Fruit fly (Drosophila melanogaster) whole organism, embryonic: Measurements from ENCODE around the gene CG6168.

ENCODE experiments used
- Atf-2 ChIP-seq: fragments of 200-800 bp; sonication (Bioruptor generic); optimal IDR thresholded peaks from 2 replicates; lab custom pipeline; 2016; ENCODE audit warnings: missing biosample characterization, missing genetic modification characterization
- CG1024 ChIP-seq: fragments of 200-800 bp; sonication (Bioruptor generic); IDR thresholded peaks from 2 replicates; pipeline ENCODE4 v1.3.6; 2022; ENCODE audit warnings: missing biosample characterization, missing genetic modification characterization
- CG10267 ChIP-seq: fragments of 200-800 bp; sonication (Bioruptor generic); optimal IDR thresholded peaks from 2 replicates; lab custom pipeline; 2018; ENCODE audit warnings: missing biosample characterization, mild to moderate bottlenecking, missing genetic modification characterization, moderate library complexity
- CG10274 ChIP-seq: fragments of 200-800 bp; sonication (Bioruptor generic); optimal IDR thresholded peaks from 3 replicates; lab custom pipeline; 2017; ENCODE audit warnings: missing biosample characterization, mild to moderate bottlenecking, missing genetic modification characterization
- CG10979 ChIP-seq: fragments of 200-800 bp; sonication (Bioruptor generic); optimal IDR thresholded peaks from 2 replicates; lab custom pipeline; 2018; ENCODE audit warnings: missing biosample characterization, mild to moderate bottlenecking, missing genetic modification characterization, moderate library complexity
- CG11093 ChIP-seq: fragments of 200-800 bp; sonication (Bioruptor generic); IDR thresholded peaks from 3 replicates; pipeline ENCODE4 v1.3.6; 2022; ENCODE audit warnings: missing biosample characterization, missing genetic modification characterization
- CG11560 ChIP-seq: fragments of 200-800 bp; sonication (Bioruptor generic); IDR thresholded peaks from 3 replicates; pipeline ENCODE4 v1.3.6; 2022; ENCODE audit warnings: missing biosample characterization, missing genetic modification characterization
- CG11695 ChIP-seq: fragments of 200-800 bp; sonication (Bioruptor generic); IDR thresholded peaks from 3 replicates; pipeline ENCODE4 v1.3.6; 2022; ENCODE audit warnings: missing biosample characterization, missing genetic modification characterization
- CG12769 ChIP-seq: fragments of 200-800 bp; sonication (Bioruptor generic); optimal IDR thresholded peaks from 2 replicates; lab custom pipeline; 2019; ENCODE audit warnings: missing biosample characterization, mild to moderate bottlenecking, missing genetic modification characterization, moderate library complexity
- CG14441 ChIP-seq: fragments of 200-800 bp; sonication (Bioruptor generic); IDR thresholded peaks from 2 replicates; pipeline ENCODE4 v1.3.6; 2022; ENCODE audit warnings: missing biosample characterization, missing genetic modification characterization
- CG15011 ChIP-seq: fragments of 200-800 bp; sonication (Bioruptor generic); optimal IDR thresholded peaks from 3 replicates; lab custom pipeline; 2018; ENCODE audit warnings: missing biosample characterization, mild to moderate bottlenecking, missing genetic modification characterization
- CG17385 ChIP-seq: fragments of 200-800 bp; sonication (Bioruptor generic); optimal IDR thresholded peaks from 3 replicates; lab custom pipeline; 2018; ENCODE audit warnings: missing biosample characterization, mild to moderate bottlenecking, missing genetic modification characterization
- CG17829 ChIP-seq: fragments of 200-800 bp; optimal IDR thresholded peaks from 2 replicates; lab custom pipeline; 2019; ENCODE audit warnings: missing biosample characterization, mild to moderate bottlenecking, missing genetic modification characterization, moderate library complexity
- CG2712 ChIP-seq: fragments of 200-800 bp; optimal IDR thresholded peaks from 3 replicates; lab custom pipeline; 2019; ENCODE audit warnings: missing biosample characterization, mild to moderate bottlenecking, missing genetic modification characterization, moderate library complexity
- CG30431 ChIP-seq: fragments of 200-800 bp; sonication (Bioruptor generic); optimal IDR thresholded peaks from 2 replicates; lab custom pipeline; 2017; ENCODE audit warnings: missing biosample characterization, missing genetic modification characterization
- CG3163 ChIP-seq: fragments of 200-800 bp; sonication (Bioruptor generic); optimal IDR thresholded peaks from 3 replicates; lab custom pipeline; 2016; ENCODE audit warnings: missing biosample characterization, missing genetic modification characterization
- CG3838 ChIP-seq: fragments of 200-800 bp; sonication (Bioruptor generic); optimal IDR thresholded peaks from 3 replicates; lab custom pipeline; 2016; ENCODE audit warnings: missing biosample characterization, missing genetic modification characterization
- CG6175 ChIP-seq: fragments of 200-800 bp; sonication (Bioruptor generic); IDR thresholded peaks from 3 replicates; pipeline ENCODE4 v1.3.6; 2022; ENCODE audit warnings: missing biosample characterization, missing genetic modification characterization
- CG6813 ChIP-seq: fragments of 200-800 bp; sonication (Bioruptor generic); optimal IDR thresholded peaks from 2 replicates; lab custom pipeline; 2017; ENCODE audit warnings: missing biosample characterization, missing genetic modification characterization, mild to moderate bottlenecking, moderate library complexity, missing genetic modification reagents
- CG8089 ChIP-seq: fragments of 200-800 bp; sonication (Bioruptor generic); optimal IDR thresholded peaks from 3 replicates; lab custom pipeline; 2016; ENCODE audit warnings: missing biosample characterization, missing genetic modification characterization
- CG9437 ChIP-seq: fragments of 200-800 bp; sonication (Bioruptor generic); optimal IDR thresholded peaks from 2 replicates; lab custom pipeline; 2018; ENCODE audit warnings: missing biosample characterization, mild to moderate bottlenecking, missing genetic modification characterization
- CG9727 ChIP-seq: fragments of 200-800 bp; sonication (Bioruptor generic); optimal IDR thresholded peaks from 3 replicates; lab custom pipeline; 2017; ENCODE audit warnings: missing biosample characterization, mild to moderate bottlenecking, missing genetic modification characterization
- CoRest ChIP-seq: fragments of 200-800 bp; sonication (Bioruptor generic); optimal IDR thresholded peaks from 3 replicates; lab custom pipeline; 2018; ENCODE audit warnings: missing biosample characterization, mild to moderate bottlenecking, missing genetic modification characterization, moderate library complexity
- Dp ChIP-seq: fragments of 200-800 bp; sonication (Bioruptor generic); optimal IDR thresholded peaks from 2 replicates; lab custom pipeline; 2018; ENCODE audit warnings: missing biosample characterization, mild to moderate bottlenecking, missing genetic modification characterization, moderate library complexity
- Fer3 ChIP-seq: fragments of 200-800 bp; sonication (Bioruptor generic); optimal IDR thresholded peaks from 2 replicates; lab custom pipeline; 2018; ENCODE audit warnings: missing biosample characterization, mild to moderate bottlenecking, missing genetic modification characterization, moderate library complexity
- Gug ChIP-seq: fragments of 200-800 bp; sonication (Bioruptor generic); IDR thresholded peaks from 4 replicates; pipeline ENCODE4 v1.3.6; 2022; ENCODE audit warnings: missing biosample characterization, missing genetic modification characterization
- HmgD ChIP-seq: fragments of 200-800 bp; sonication (Bioruptor generic); optimal IDR thresholded peaks from 3 replicates; lab custom pipeline; 2016; ENCODE audit warnings: missing biosample characterization, missing genetic modification characterization
- HmgZ ChIP-seq: fragments of 200-800 bp; sonication (Bioruptor generic); optimal IDR thresholded peaks from 2 replicates; lab custom pipeline; 2018; ENCODE audit warnings: missing biosample characterization, mild to moderate bottlenecking, missing genetic modification characterization
- Hr3 ChIP-seq: fragments of 200-800 bp; sonication (Bioruptor generic); optimal IDR thresholded peaks from 3 replicates; lab custom pipeline; 2016; ENCODE audit warnings: missing biosample characterization, missing genetic modification characterization
- NFAT ChIP-seq: fragments of 200-800 bp; sonication (Bioruptor generic); IDR thresholded peaks from 2 replicates; pipeline ENCODE4 v1.3.6; 2022; ENCODE audit warnings: missing biosample characterization, missing genetic modification characterization
- Nf-YC ChIP-seq: fragments of 200-800 bp; optimal IDR thresholded peaks from 3 replicates; lab custom pipeline; 2019; ENCODE audit warnings: missing biosample characterization, mild to moderate bottlenecking, missing genetic modification characterization, moderate library complexity
- Pdp1 ChIP-seq, 2 experiments: fragments of 200-800 bp; sonication (Bioruptor generic); optimal IDR thresholded peaks; 3 replicates each; lab custom pipeline; 2016; ENCODE audit warnings: missing biosample characterization in 2 of 2, missing genetic modification characterization in 2 of 2, mild to moderate bottlenecking in 1 of 2, moderate library complexity in 1 of 2
- TFAM ChIP-seq: fragments of 200-800 bp; sonication (Bioruptor generic); optimal IDR thresholded peaks from 2 replicates; lab custom pipeline; 2017; ENCODE audit warnings: missing biosample characterization, missing genetic modification characterization, inconsistent platforms
- abd-A ChIP-seq: fragments of 200-800 bp; sonication (Bioruptor generic); optimal IDR thresholded peaks from 3 replicates; lab custom pipeline; 2019; ENCODE audit warnings: missing biosample characterization, mild to moderate bottlenecking, missing genetic modification characterization, moderate library complexity
- cg ChIP-seq: fragments of 200-800 bp; sonication (Bioruptor generic); optimal IDR thresholded peaks from 3 replicates; lab custom pipeline; 2019; ENCODE audit warnings: missing biosample characterization, mild to moderate bottlenecking, missing genetic modification characterization, moderate library complexity
- chinmo ChIP-seq: fragments of 200-800 bp; sonication (Bioruptor generic); IDR thresholded peaks from 4 replicates; pipeline ENCODE4 v1.3.6; 2022; ENCODE audit warnings: missing biosample characterization, missing genetic modification characterization; ENCODE audit not compliant: partially characterized antibody
- ci ChIP-seq: fragments of 200-800 bp; sonication (Bioruptor generic); IDR thresholded peaks from 3 replicates; pipeline ENCODE4 v1.3.6; 2022; ENCODE audit warnings: missing biosample characterization, missing genetic modification characterization
- corto ChIP-seq: fragments of 200-800 bp; sonication (Bioruptor generic); optimal IDR thresholded peaks from 2 replicates; lab custom pipeline; 2016; ENCODE audit warnings: missing biosample characterization, mild to moderate bottlenecking, missing genetic modification characterization, moderate library complexity
- crc ChIP-seq: fragments of 200-800 bp; sonication (Bioruptor generic); optimal IDR thresholded peaks from 2 replicates; lab custom pipeline; 2016; ENCODE audit warnings: missing biosample characterization, missing genetic modification characterization
- hb ChIP-seq: fragments of 200-800 bp; sonication (Bioruptor generic); IDR thresholded peaks from 3 replicates; pipeline ENCODE4 v1.3.6; 2022; ENCODE audit warnings: missing biosample characterization, missing genetic modification characterization; ENCODE audit not compliant: partially characterized antibody
- maf-S ChIP-seq: fragments of 200-800 bp; sonication (Bioruptor generic); optimal IDR thresholded peaks from 2 replicates; lab custom pipeline; 2016; ENCODE audit warnings: missing biosample characterization, missing genetic modification characterization
- peb ChIP-seq: fragments of 200-800 bp; sonication (Bioruptor generic); IDR thresholded peaks from 2 replicates; pipeline ENCODE4 v1.3.6; 2022; ENCODE audit warnings: missing biosample characterization, missing genetic modification characterization
- phol ChIP-seq: fragments of 200-800 bp; sonication (Bioruptor generic); optimal IDR thresholded peaks from 3 replicates; lab custom pipeline; 2018; ENCODE audit warnings: missing biosample characterization, mild to moderate bottlenecking, missing genetic modification characterization, moderate library complexity
- pzg ChIP-seq: fragments of 200-800 bp; sonication (Bioruptor generic); optimal IDR thresholded peaks from 3 replicates; lab custom pipeline; 2018; ENCODE audit warnings: missing biosample characterization, mild to moderate bottlenecking, missing genetic modification characterization, moderate library complexity
- run ChIP-seq: fragments of 200-800 bp; sonication (Bioruptor generic); optimal IDR thresholded peaks from 3 replicates; lab custom pipeline; 2018; ENCODE audit warnings: missing biosample characterization, mild to moderate bottlenecking, missing genetic modification characterization
- slbo ChIP-seq: fragments of 200-800 bp; sonication (Bioruptor generic); IDR thresholded peaks from 2 replicates; pipeline ENCODE4 v1.3.6; 2022; ENCODE audit warnings: missing biosample characterization, missing genetic modification characterization
- ssp ChIP-seq: fragments of 200-800 bp; sonication (Bioruptor generic); IDR thresholded peaks from 2 replicates; pipeline ENCODE4 v1.3.6; 2022; ENCODE audit warnings: missing biosample characterization, missing genetic modification characterization
- tna ChIP-seq: fragments of 200-800 bp; sonication (Bioruptor generic); IDR thresholded peaks from 2 replicates; pipeline ENCODE4 v1.3.6; 2022; ENCODE audit warnings: missing biosample characterization, missing genetic modification characterization; ENCODE audit not compliant: partially characterized antibody

The CG6168 gene

dm6 chr3L:11365432-11366318 lies 44.2 kb upstream of the CG6168 start (continued):
- no peak for TF ChIP-seq CG17829 (tag; lab: Kevin White, UChicago)
- TF ChIP-seq CG10979 (tag; lab: Kevin White, UChicago): no peak
- no peak for TF ChIP-seq ssp (GFP tag; lab: Robert Waterston, UW)
- peak; percentile 78 for TF ChIP-seq CG3163 (GFP tag; lab: Kevin White, UChicago)
- peak; percentile 15; the same call in 1 of the 2 replicates for TF ChIP-seq CG14441
- no peak for TF ChIP-seq peb (GFP tag; lab: Robert Waterston, UW)
- no peak for TF ChIP-seq CG11093 (GFP tag; lab: Robert Waterston, UW)
- TF ChIP-seq CG11560 (tag; lab: Robert Waterston, UW): no peak
- no peak for TF ChIP-seq Atf-2 (GFP tag; lab: Kevin White, UChicago)
- TF ChIP-seq corto (GFP tag; lab: Kevin White, UChicago): no peak
- TF ChIP-seq Fer3 (tag; lab: Kevin White, UChicago): no peak
- 0 out of 2 replicates have a peak, but pooled peaks have one; percentile 50 for TF ChIP-seq tna (GFP tag; lab: Robert Waterston, UW)
- TF ChIP-seq CG6175 (GFP tag; lab: Robert Waterston, UW): 0 out of 3 replicates have a peak, but pooled peaks have one; percentile 44
- no peak for TF ChIP-seq Pdp1 (GFP tag; optimal IDR thresholded peaks at IDR 0.05; lab: Kevin White, UChicago)
- no peak for TF ChIP-seq Nf-YC (tag; lab: Kevin White, UChicago)
- no peak for TF ChIP-seq CG1024 (GFP tag; lab: Robert Waterston, UW)
- TF ChIP-seq CG3838: no peak
- no peak for TF ChIP-seq CG2712
- TF ChIP-seq CG9437 (GFP tag; lab: Kevin White, UChicago): peak; percentile 18
- 0 out of 2 replicates have a peak, but pooled peaks have one; percentile 19 for TF ChIP-seq slbo (GFP tag; lab: Robert Waterston, UW)
- peak; percentile 8 for TF ChIP-seq cg
- TF ChIP-seq Gug (GFP tag; lab: Robert Waterston, UW): peak; percentile 33; the same call in 1 of the 4 replicates
- TF ChIP-seq Dp (GFP tag; lab: Kevin White, UChicago): no peak
- TF ChIP-seq Hr3 (GFP tag; lab: Kevin White, UChicago): no peak
- no peak for TF ChIP-seq CG10267 (tag; lab: Kevin White, UChicago)
- no peak for TF ChIP-seq NFAT (GFP tag; lab: Robert Waterston, UW)
- TF ChIP-seq chinmo (GFP tag; lab: Robert Waterston, UW): 0 out of 4 replicates have a peak, but pooled peaks have one; percentile 54
- TF ChIP-seq CG17385: no peak
- peak; percentile 34 for TF ChIP-seq CG12769 (tag; lab: Kevin White, UChicago)
- no peak for TF ChIP-seq CG11695 (GFP tag; lab: Robert Waterston, UW)
- peak; percentile 43 for TF ChIP-seq abd-A (tag; lab: Kevin White, UChicago)
- no peak for TF ChIP-seq crc (GFP tag; lab: Kevin White, UChicago)
- no peak for TF ChIP-seq CG8089 (GFP tag; lab: Kevin White, UChicago)
- no peak for TF ChIP-seq CG10274 (GFP tag; lab: Kevin White, UChicago)
- TF ChIP-seq phol (tag; lab: Kevin White, UChicago): peak; percentile 31
- no peak for TF ChIP-seq CG30431 (GFP tag; lab: Kevin White, UChicago)
- TF ChIP-seq maf-S (GFP tag; lab: Kevin White, UChicago): no peak
- TF ChIP-seq CG15011 (GFP tag; lab: Kevin White, UChicago): no peak
- TF ChIP-seq pzg (GFP tag; lab: Kevin White, UChicago): no peak
- no peak for TF ChIP-seq CG6813
- no peak for TF ChIP-seq HmgZ (tag; lab: Kevin White, UChicago)
- TF ChIP-seq CoRest (tag; lab: Kevin White, UChicago): peak; percentile 17
- TF ChIP-seq TFAM (GFP tag; lab: Kevin White, UChicago): no peak
- peak; percentile 8 for TF ChIP-seq HmgD (GFP tag; lab: Kevin White, UChicago)
- no peak for TF ChIP-seq hb
- no peak for TF ChIP-seq run (tag; lab: Kevin White, UChicago)
- TF ChIP-seq ci: no peak; the same call in 1 of the 3 replicates
- no peak for TF ChIP-seq CG9727 (GFP tag; lab: Kevin White, UChicago)
